ENCODE assay signal across 6 worm cellular contexts in the genomic region with DNA sequence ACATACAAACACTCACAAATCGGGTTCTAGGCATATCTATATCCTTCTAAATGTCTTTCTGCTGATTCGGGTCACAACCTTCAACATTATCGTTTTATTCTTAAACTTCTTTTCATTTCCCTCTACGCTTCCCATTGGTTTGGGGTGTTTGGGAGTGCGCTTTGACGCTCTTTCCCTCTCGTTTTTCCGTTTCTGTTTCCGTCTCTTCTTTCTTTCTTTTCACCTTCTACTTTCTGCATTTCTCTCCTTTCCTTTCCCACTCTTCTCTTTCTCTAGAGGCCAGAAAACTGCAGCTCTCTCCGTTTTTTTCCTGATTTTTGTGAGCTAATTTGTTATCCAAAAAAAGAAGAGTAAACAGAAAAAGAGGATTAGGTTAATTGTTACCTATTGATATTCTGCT.
TF ChIP-seq lines count a peak whose summit lies in the region.

No protein-coding gene starts in this region.

TF ChIP-seq in whole organism, L1 larva, 84 proteins besides CTCF, POLR2A, EP300 and RAD21 (continues in another document):
- TF ChIP-seq pag-3 (tag; optimal IDR thresholded peaks at IDR 0.05; lab: Kevin White, UChicago; ENCODE audit: borderline replicate concordance, insufficient read depth), result no peak
- no peak for TF ChIP-seq Y116A8C.19 (tag; optimal IDR thresholded peaks at IDR 0.05; lab: Kevin White, UChicago; ENCODE audit: borderline replicate concordance)
- no peak for TF ChIP-seq jun-1 (tag; optimal IDR thresholded peaks at IDR 0.05; lab: Kevin White, UChicago)
- TF ChIP-seq fkh-8 (tag; optimal IDR thresholded peaks at IDR 0.05; lab: Kevin White, UChicago), result no peak
- no peak for TF ChIP-seq pax-3 (tag; optimal IDR thresholded peaks at IDR 0.05; lab: Kevin White, UChicago)
- peak; percentile 17 for TF ChIP-seq dsc-1 (tag; optimal IDR thresholded peaks at IDR 0.05; lab: Kevin White, UChicago)
- TF ChIP-seq nhr-12 (tag; optimal IDR thresholded peaks at IDR 0.05; lab: Kevin White, UChicago), result no peak
- peak; percentile 7 for TF ChIP-seq snu-23 (GFP tag; optimal IDR thresholded peaks at IDR 0.05; lab: Kevin White, UChicago)
- TF ChIP-seq nhr-47 (tag; optimal IDR thresholded peaks at IDR 0.05; lab: Kevin White, UChicago), result peak; percentile 16
- no peak for TF ChIP-seq lir-3 (tag; optimal IDR thresholded peaks at IDR 0.05; lab: Kevin White, UChicago; ENCODE audit: poor library complexity)
- TF ChIP-seq rnt-1 (tag; optimal IDR thresholded peaks at IDR 0.05; lab: Kevin White, UChicago), result no peak
- no peak for TF ChIP-seq skn-1 (tag; optimal IDR thresholded peaks at IDR 0.05; lab: Kevin White, UChicago)
- TF ChIP-seq ceh-82 (tag; optimal IDR thresholded peaks at IDR 0.05; lab: Kevin White, UChicago), result no peak
- no peak for TF ChIP-seq alr-1 (tag; optimal IDR thresholded peaks at IDR 0.05; lab: Kevin White, UChicago; ENCODE audit: borderline replicate concordance)

TF ChIP-seq in whole organism, L2 larva, 48 proteins besides CTCF, POLR2A, EP300 and RAD21 (continues in another document):
- TF ChIP-seq nhr-25 (tag; optimal IDR thresholded peaks at IDR 0.05; lab: Kevin White, UChicago) (no peak), unc-55 (GFP tag; optimal IDR thresholded peaks at IDR 0.05; lab: Kevin White, UChicago) (peak; percentile 18), nhr-21 (tag; optimal IDR thresholded peaks at IDR 0.05; lab: Kevin White, UChicago) (no peak), sma-3 (GFP tag; optimal IDR thresholded peaks at IDR 0.05; lab: Kevin White, UChicago) (no peak), nhr-129 (tag; optimal IDR thresholded peaks at IDR 0.05; lab: Kevin White, UChicago) (peak; percentile 2), nhr-11 (tag; optimal IDR thresholded peaks at IDR 0.05; lab: Kevin White, UChicago) (no peak), ceh-82 (tag; optimal IDR thresholded peaks at IDR 0.05; lab: Kevin White, UChicago) (no peak), lin-39 (tag; optimal IDR thresholded peaks at IDR 0.05; lab: Kevin White, UChicago) (no peak), sem-4 (tag; optimal IDR thresholded peaks at IDR 0.05; lab: Kevin White, UChicago) (no peak), skn-1 (tag; optimal IDR thresholded peaks at IDR 0.05; lab: Kevin White, UChicago) (no peak), unc-62 (GFP tag; optimal IDR thresholded peaks at IDR 0.05; lab: Kevin White, UChicago) (no peak), F13H6.1 (tag; optimal IDR thresholded peaks at IDR 0.05; lab: Kevin White, UChicago) (peak; percentile 6), ceh-16 (tag; optimal IDR thresholded peaks at IDR 0.05; lab: Kevin White, UChicago) (no peak), ztf-4 (tag; optimal IDR thresholded peaks at IDR 0.05; lab: Kevin White, UChicago) (no peak), lin-11 (tag; optimal IDR thresholded peaks at IDR 0.05; lab: Kevin White, UChicago) (no peak), mbf-1 (tag; optimal IDR thresholded peaks at IDR 0.05; lab: Kevin White, UChicago) (no peak)

TF ChIP-seq in whole organism, L3 larva, 47 proteins besides CTCF, POLR2A, EP300 and RAD21:
- peak; percentile 9 for TF ChIP-seq pha-4 (tag; optimal IDR thresholded peaks at IDR 0.05; lab: Kevin White, UChicago)
- TF ChIP-seq fkh-2 (tag; optimal IDR thresholded peaks at IDR 0.05; lab: Kevin White, UChicago), result no peak
- no peak for TF ChIP-seq skn-1 (tag; optimal IDR thresholded peaks at IDR 0.05; lab: Kevin White, UChicago)
- peak; percentile 60 for TF ChIP-seq nfya-1 (tag; optimal IDR thresholded peaks at IDR 0.05; lab: Kevin White, UChicago; ENCODE audit: insufficient read depth)
- TF ChIP-seq hmg-11 (tag; optimal IDR thresholded peaks at IDR 0.05; lab: Kevin White, UChicago), result peak; percentile 42

TF ChIP-seq in whole organism, L4 larva, 104 proteins besides CTCF, POLR2A, EP300 and RAD21:
- TF ChIP-seq nhr-11 (tag; optimal IDR thresholded peaks at IDR 0.05; lab: Kevin White, UChicago) (peak; percentile 25), lin-39 (tag; optimal IDR thresholded peaks at IDR 0.05; lab: Kevin White, UChicago) (no peak)

TF ChIP-seq in whole organism, late embryonic, 69 proteins besides CTCF, POLR2A, EP300 and RAD21:
- TF ChIP-seq ceh-31 (tag; optimal IDR thresholded peaks at IDR 0.05; lab: Kevin White, UChicago), result peak; percentile 18
- no peak for TF ChIP-seq ceh-45 (GFP tag; IDR thresholded peaks at IDR 0.05; lab: Robert Waterston, UW)
- no peak for TF ChIP-seq ceh-19 (GFP tag; optimal IDR thresholded peaks at IDR 0.05; lab: Kevin White, UChicago)
- no peak for TF ChIP-seq hlh-13 (GFP tag; optimal IDR thresholded peaks at IDR 0.05; lab: Kevin White, UChicago)
- TF ChIP-seq unc-42 (tag; optimal IDR thresholded peaks at IDR 0.05; lab: Kevin White, UChicago), result peak; percentile 32
- peak; percentile 55 for TF ChIP-seq tbx-2 (tag; optimal IDR thresholded peaks at IDR 0.05; lab: Kevin White, UChicago)
- peak; percentile 17 for TF ChIP-seq ref-2 (tag; optimal IDR thresholded peaks at IDR 0.05; lab: Kevin White, UChicago)
- no peak for TF ChIP-seq K09A11.1 (tag; optimal IDR thresholded peaks at IDR 0.05; lab: Kevin White, UChicago; ENCODE audit: insufficient read depth)
- no peak for TF ChIP-seq rnt-1 (tag; optimal IDR thresholded peaks at IDR 0.05; lab: Kevin White, UChicago)
- no peak for TF ChIP-seq eyg-1 (tag; optimal IDR thresholded peaks at IDR 0.05; lab: Kevin White, UChicago)
- TF ChIP-seq ceh-18 (tag; optimal IDR thresholded peaks at IDR 0.05; lab: Kevin White, UChicago), result peak; percentile 52
- peak; percentile 26 for TF ChIP-seq nfya-1 (tag; optimal IDR thresholded peaks at IDR 0.05; lab: Kevin White, UChicago)
- no peak for TF ChIP-seq ceh-6 (GFP tag; optimal IDR thresholded peaks at IDR 0.05; lab: Kevin White, UChicago)

TF ChIP-seq in whole organism, mixed stage, embryonic, 35 proteins besides CTCF, POLR2A, EP300 and RAD21:
- peak; percentile 18 for TF ChIP-seq sptf-1 (tag; optimal IDR thresholded peaks at IDR 0.05; lab: Kevin White, UChicago)
- TF ChIP-seq unc-120 (tag; optimal IDR thresholded peaks at IDR 0.05; lab: Kevin White, UChicago; ENCODE audit: poor library complexity, severe bottlenecking), result peak; percentile 42
- no peak for TF ChIP-seq nhr-12 (tag; optimal IDR thresholded peaks at IDR 0.05; lab: Kevin White, UChicago)

Comparison
In these comparisons a context has a peak if more than half of its experiments do, and no peak if none do; other contexts are left out.
1. Of the 29 proteins assayed by ChIP-seq in both whole organism, L4 larva and whole organism, L1 larva: peak only in whole organism, L4 larva: nhr-11; only in whole organism, L1 larva: mep-1; in both: none; in neither: 27.